Worm (Caenorhabditis elegans) whole organism, dauer: ENCODE results near the gene srh-109.
"Not testable (repeated sequence)": the region's sequence is repeated elsewhere in the genome, so short reads cannot be mapped to it uniquely, and the experiment has no call there.

ENCODE experiments used
- unc-62 ChIP-seq: sonication (generic microtip); optimal IDR thresholded peaks from 2 replicates; lab custom pipeline; 2017; ENCODE audit warnings: missing biosample characterization, missing genetic modification reagents, missing genetic modification characterization

srh-109 gene

DNA sequence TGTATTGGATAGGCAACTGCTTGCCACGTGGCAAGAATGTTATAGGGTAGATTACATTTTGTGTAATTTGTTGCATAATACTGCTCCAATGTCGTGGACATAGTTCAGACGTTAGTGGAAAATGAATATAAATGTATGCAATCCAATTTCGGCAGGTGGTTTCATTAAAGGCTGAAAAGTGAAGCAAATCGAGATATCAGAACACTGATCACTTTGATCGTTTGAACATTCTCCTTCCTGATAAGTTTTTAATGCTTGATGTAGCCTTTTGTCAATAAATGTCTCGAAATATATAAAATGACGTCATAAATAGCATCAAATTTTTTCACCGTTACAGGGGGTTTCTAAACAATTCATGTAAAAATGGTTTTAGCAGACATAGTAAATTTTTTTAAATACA is at the start of gene srh-109:
TSS of gene srh-109 (minus strand) at position 101 of the 400 bp plus-strand sequence.
- no peak for TF ChIP-seq unc-62 (GFP tag; lab: Kevin White, UChicago)

DNA sequence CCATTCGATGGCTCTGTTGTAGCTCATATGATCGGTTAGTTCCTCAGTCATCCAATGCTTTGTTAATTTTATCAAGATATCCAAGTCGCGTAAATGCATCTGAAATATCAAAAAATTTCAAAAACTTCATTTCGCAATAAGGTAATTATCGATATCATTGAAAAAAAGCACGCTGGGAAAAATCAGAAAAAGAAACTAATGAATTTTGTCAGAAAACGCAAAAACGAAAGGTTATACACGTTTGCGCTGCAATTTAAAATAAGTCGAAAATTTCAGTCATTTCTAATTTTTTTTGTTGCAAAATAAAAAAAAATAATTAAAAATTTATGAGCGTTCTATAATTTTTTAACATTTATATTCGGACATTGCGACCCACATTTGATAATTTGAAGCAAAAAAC is 44.6 kb upstream of the srh-109 start, which contains the start of gene K10G4.3:
TSS of gene K10G4.3 (minus strand) at position 101 of the 400 bp plus-strand sequence.
- not testable (repeated sequence) for TF ChIP-seq unc-62 (GFP tag; lab: Kevin White, UChicago)

DNA sequence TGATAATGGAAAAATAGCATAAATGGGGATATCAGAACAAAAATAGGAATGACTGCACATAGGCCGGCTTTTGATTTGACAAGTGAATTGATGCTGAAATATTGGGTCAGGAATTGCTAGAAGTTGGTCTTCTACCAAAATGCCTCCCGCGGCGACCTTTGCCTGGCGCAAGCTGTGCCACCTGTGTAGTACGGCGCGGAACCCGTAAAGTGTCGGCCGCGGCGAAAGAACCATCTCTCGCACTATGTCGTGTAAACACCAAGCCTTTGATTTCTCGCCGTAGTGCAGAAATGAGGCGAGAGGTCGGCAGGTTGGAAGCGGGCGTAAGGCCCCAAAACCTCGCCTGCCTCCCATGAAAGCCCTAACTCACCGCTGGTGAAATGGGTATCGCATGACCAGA is 41.1 kb upstream of the srh-109 start:
- TF ChIP-seq unc-62 (GFP tag; lab: Kevin White, UChicago), result no peak

ce11 chrV:17258868-17259267 is 38.6 kb upstream of the srh-109 start, which contains the start of gene fbxa-85:
Gene fbxa-85 (plus strand): TSS chrV:17259168.
- no peak for TF ChIP-seq unc-62 (GFP tag; lab: Kevin White, UChicago)

DNA sequence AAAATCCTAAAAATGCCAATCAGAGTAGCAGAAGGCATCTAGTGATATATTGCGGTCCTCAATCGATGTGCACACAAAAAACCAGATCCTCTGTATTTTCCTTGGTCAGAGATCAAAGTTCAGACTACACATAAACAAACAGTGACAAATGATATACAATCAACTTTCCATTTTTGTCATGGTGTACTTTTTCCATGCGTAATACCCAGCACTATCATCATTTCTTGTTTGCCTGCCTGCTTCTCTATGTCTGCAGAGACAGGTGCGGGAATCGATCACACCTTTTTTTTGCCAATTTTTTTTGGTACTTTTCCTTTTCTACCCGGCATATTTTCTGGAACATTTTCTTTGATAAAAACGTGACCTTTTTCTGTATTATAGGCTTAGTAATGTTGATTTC is 38.0 kb upstream of the srh-109 start:
- TF ChIP-seq unc-62 (GFP tag; lab: Kevin White, UChicago), result no peak

- no peak for TF ChIP-seq unc-62 (GFP tag; lab: Kevin White, UChicago)
Measured at ce11 chrV:17257637-17258036, 37.4 kb upstream of the srh-109 start.

- no peak for TF ChIP-seq unc-62 (GFP tag; lab: Kevin White, UChicago)
Measured at ce11 chrV:17255454-17255853, 35.2 kb upstream of the srh-109 start, which contains the start of gene srh-115. Gene srh-115 (plus strand): TSS chrV:17255754.

DNA sequence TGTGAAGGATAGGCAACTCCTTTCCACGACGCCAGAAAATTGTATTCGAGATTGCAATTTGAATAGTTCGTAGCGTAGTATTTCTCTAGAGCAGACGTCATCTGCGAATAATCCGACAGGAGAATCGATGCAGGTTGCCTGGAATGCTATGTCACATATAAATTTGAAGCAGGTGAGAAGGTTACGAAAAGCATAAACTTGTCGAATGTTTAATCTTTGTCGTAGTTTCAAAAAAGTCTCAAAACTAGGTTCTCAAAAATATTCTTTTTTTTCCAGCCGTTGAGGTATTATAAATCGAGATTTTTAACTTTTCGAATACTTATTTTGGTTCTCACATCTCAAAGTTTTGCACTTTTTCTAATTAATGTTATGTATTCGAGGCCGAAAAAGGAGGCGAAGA is 34.8 kb upstream of the srh-109 start, which contains the start of gene srh-116:
TSS of gene srh-116 (minus strand) at position 101 of the 400 bp plus-strand sequence.
- TF ChIP-seq unc-62 (GFP tag; lab: Kevin White, UChicago), result not testable (repeated sequence)

DNA sequence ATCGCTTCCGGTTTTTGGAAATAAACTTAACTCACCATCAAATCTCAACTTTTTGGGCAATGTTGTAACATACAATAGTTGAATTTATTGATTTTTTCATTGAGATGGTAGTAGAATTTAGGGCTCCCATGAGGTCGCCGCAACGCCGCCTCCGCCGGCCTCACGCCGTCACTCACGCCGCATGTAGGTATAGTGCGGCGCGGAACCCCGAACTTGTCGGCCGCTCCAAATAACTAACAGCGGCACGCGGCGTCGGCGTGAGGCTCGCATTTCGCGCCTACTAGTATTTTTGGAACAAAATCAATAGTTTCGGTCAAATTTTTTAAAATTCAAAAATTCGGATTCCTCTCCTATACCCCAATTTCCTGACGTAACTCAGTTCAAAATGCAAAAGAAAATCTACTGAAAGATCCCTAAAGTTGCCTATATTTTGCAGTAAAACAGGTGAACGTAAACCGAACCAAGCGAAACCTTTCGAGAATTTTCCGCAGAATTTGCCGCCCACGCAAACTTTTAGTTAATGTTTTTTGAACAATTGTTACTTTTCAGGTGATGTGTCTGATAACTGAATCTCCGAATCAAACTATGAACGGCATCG is 31.2 kb upstream of the srh-109 start, which contains the start of gene Y61B8A.6:
TSS of gene Y61B8A.6 (plus strand) at position 548 of the 598 bp plus-strand sequence.
- no peak for TF ChIP-seq unc-62 (GFP tag; lab: Kevin White, UChicago)

ce11 chrV:17248915-17249314 is 28.7 kb upstream of the srh-109 start, which contains the start of gene clec-243:
Gene clec-243 (minus strand): TSS chrV:17249015.
- TF ChIP-seq unc-62 (GFP tag; lab: Kevin White, UChicago), result no peak

ce11 chrV:17245406-17245805 is 25.2 kb upstream of the srh-109 start, which contains the start of gene clec-242:
Gene clec-242 (minus strand): TSS chrV:17245506.
- TF ChIP-seq unc-62 (GFP tag; lab: Kevin White, UChicago), result no peak

ce11 chrV:17243016-17243415 is 22.8 kb upstream of the srh-109 start:
- no peak for TF ChIP-seq unc-62 (GFP tag; lab: Kevin White, UChicago)

DNA sequence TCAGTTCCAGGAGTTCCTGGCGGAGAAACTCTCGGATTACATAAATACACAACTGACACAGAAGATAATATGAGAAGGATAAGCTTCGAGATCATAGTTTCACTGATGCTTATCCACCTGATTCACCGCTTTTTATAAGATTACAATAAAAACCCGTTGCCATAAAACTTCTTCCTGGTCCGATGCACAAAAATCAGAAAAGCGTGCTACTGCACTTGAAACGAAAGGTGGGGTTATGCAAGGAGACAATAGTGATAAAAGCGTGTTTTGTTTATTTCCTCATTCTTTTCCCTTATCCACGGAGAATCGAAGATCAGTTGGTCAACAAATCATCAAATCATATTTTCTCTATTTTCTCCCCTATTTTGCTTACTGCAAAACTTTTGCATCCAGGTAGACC is 22.3 kb upstream of the srh-109 start, which contains the start of gene Y68A4B.3:
TSS of gene Y68A4B.3 (minus strand) at position 101 of the 400 bp plus-strand sequence.
- no peak for TF ChIP-seq unc-62 (GFP tag; lab: Kevin White, UChicago)

ce11 chrV:17241278-17241661 is 21.0 kb upstream of the srh-109 start:
- TF ChIP-seq unc-62 (GFP tag; lab: Kevin White, UChicago), result no peak

DNA sequence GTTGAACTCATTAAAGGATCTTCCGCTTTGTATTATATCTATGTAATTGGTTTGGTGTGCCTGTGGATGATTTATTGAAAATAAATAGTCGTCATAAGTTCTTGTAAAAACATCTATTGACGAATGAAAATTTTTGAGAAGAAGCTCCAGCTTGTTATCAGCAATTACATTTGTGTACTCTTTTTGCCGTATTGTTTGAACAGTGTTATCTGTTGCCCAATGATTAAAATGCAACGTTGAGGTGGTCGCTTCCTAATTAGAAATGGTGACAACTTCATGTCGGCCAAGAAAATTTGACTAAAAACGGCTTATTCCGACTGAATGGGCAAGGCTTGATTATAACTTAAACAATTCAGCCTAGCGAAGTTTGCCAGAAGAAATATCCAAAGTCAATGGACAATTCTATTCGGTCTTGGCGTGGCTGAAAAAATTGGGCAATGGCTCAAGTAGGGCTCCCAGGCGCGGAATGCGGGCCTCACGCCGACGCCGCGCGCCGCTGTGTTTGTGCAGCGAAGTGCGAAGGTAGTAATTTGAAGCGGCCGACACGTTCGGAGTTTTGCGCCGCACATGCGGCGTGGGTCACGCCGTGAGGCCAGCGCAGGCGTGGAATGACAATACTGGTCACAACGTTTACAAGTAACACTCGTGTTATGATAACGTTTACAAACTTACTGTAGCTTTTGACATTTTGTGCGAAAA is 20.5 kb upstream of the srh-109 start:
- no peak for TF ChIP-seq unc-62 (GFP tag; lab: Kevin White, UChicago)

ce11 chrV:17238799-17239198 is 18.6 kb upstream of the srh-109 start, which contains the start of gene T19C9.8:
Gene T19C9.8 (plus strand): TSS chrV:17239097.
- TF ChIP-seq unc-62 (GFP tag; lab: Kevin White, UChicago), result no peak
